Worm (Caenorhabditis elegans) whole organism, late embryonic: Measurements from ENCODE around the gene malt-1.
A peak's percentile ranks its signal among the peaks of the same experiment; 100 is the strongest.

Experiments
- C38D4.7 ChIP-seq: fragments of 200-800 bp; sonication (Bioruptor generic); optimal IDR thresholded peaks from 2 replicates; lab custom pipeline; 2018; ENCODE audit warnings: mild to moderate bottlenecking, missing genetic modification characterization, moderate library complexity, missing compliant biosample characterization
- K02D7.2 ChIP-seq: sonication (generic microtip); optimal IDR thresholded peaks from 2 replicates; lab custom pipeline; 2017; ENCODE audit warnings: mild to moderate bottlenecking, missing genetic modification characterization, missing compliant biosample characterization
- K09A11.1 ChIP-seq: sonication (generic microtip); optimal IDR thresholded peaks from 2 replicates; lab custom pipeline; 2017; ENCODE audit warnings: antibody characterized with exemption, mild to moderate bottlenecking, missing genetic modification characterization, missing compliant biosample characterization; ENCODE audit not compliant: insufficient read depth
- T23F11.4 ChIP-seq: fragments of 200-800 bp; sonication (Bioruptor generic); optimal IDR thresholded peaks from 2 replicates; lab custom pipeline; 2018; ENCODE audit warnings: mild to moderate bottlenecking, missing genetic modification characterization, missing compliant biosample characterization
- Y22D7AL.16 ChIP-seq: sonication (generic microtip); optimal IDR thresholded peaks from 2 replicates; lab custom pipeline; 2016; ENCODE audit warnings: missing genetic modification characterization, missing compliant biosample characterization
- ahr-1 ChIP-seq: sonication (generic microtip); optimal IDR thresholded peaks from 2 replicates; lab custom pipeline; 2016; ENCODE audit warnings: missing genetic modification characterization, missing compliant biosample characterization
- ama-1 ChIP-seq: fragments of 150-350 bp; optimal IDR thresholded peaks from 2 replicates; lab custom pipeline; 2014
- ceh-14 ChIP-seq: sonication (generic microtip); optimal IDR thresholded peaks from 2 replicates; lab custom pipeline; 2016; ENCODE audit warnings: missing genotype, missing genetic modification characterization, missing compliant biosample characterization
- ceh-18 ChIP-seq: sonication (generic microtip); optimal IDR thresholded peaks from 2 replicates; lab custom pipeline; 2016; ENCODE audit warnings: missing genetic modification characterization, missing compliant biosample characterization
- ceh-19 ChIP-seq: fragments of 200-800 bp; sonication (Bioruptor generic); optimal IDR thresholded peaks from 2 replicates; lab custom pipeline; 2018; ENCODE audit warnings: mild to moderate bottlenecking, missing genetic modification characterization, missing compliant biosample characterization
- ceh-2 ChIP-seq: sonication (generic microtip); optimal IDR thresholded peaks from 2 replicates; lab custom pipeline; 2016; ENCODE audit warnings: missing genotype, missing genetic modification characterization, missing compliant biosample characterization
- ceh-24 ChIP-seq: sonication (generic microtip); optimal IDR thresholded peaks from 2 replicates; lab custom pipeline; 2016; ENCODE audit warnings: mild to moderate bottlenecking, missing genetic modification characterization, missing compliant biosample characterization
- ceh-30 ChIP-seq: fragments of 150-350 bp; optimal IDR thresholded peaks from 2 replicates; lab custom pipeline; 2014; ENCODE audit warnings: missing biosample characterization, missing genetic modification characterization
- ceh-31 ChIP-seq: sonication (generic microtip); optimal IDR thresholded peaks from 2 replicates; lab custom pipeline; 2016; ENCODE audit warnings: missing genetic modification characterization, missing compliant biosample characterization
- ceh-45 ChIP-seq: fragments of 200-800 bp; sonication (Bioruptor generic); IDR thresholded peaks from 2 replicates; pipeline ENCODE4 v1.3.6; 2022; ENCODE audit warnings: missing genetic modification reagents, missing genetic modification characterization, missing compliant biosample characterization
- ceh-48 ChIP-seq: sonication (generic microtip); optimal IDR thresholded peaks from 2 replicates; lab custom pipeline; 2016; ENCODE audit warnings: missing genetic modification characterization, inconsistent platforms, missing compliant biosample characterization
- ceh-6 ChIP-seq: fragments of 200-800 bp; sonication (Bioruptor generic); optimal IDR thresholded peaks from 2 replicates; lab custom pipeline; 2018; ENCODE audit warnings: mild to moderate bottlenecking, missing genetic modification characterization, missing compliant biosample characterization
- che-1 ChIP-seq: sonication (generic microtip); optimal IDR thresholded peaks from 2 replicates; lab custom pipeline; 2016; ENCODE audit warnings: mild to moderate bottlenecking, missing genetic modification characterization, missing compliant biosample characterization
- dmd-4 ChIP-seq: sonication (generic microtip); optimal IDR thresholded peaks from 2 replicates; lab custom pipeline; 2016; ENCODE audit warnings: borderline replicate concordance, missing genetic modification characterization, missing compliant biosample characterization
- dve-1 ChIP-seq: sonication (generic microtip); optimal IDR thresholded peaks from 2 replicates; lab custom pipeline; 2017; ENCODE audit warnings: antibody characterized with exemption, mild to moderate bottlenecking, missing genetic modification characterization, missing compliant biosample characterization
- elt-2 ChIP-seq: sonication (generic microtip); optimal IDR thresholded peaks from 2 replicates; lab custom pipeline; 2016; ENCODE audit warnings: missing genetic modification reagents, missing genetic modification characterization, missing compliant biosample characterization
- ets-4 ChIP-seq: sonication (generic microtip); optimal IDR thresholded peaks from 2 replicates; lab custom pipeline; 2016; ENCODE audit warnings: missing genetic modification characterization, missing compliant biosample characterization
- fkh-6 ChIP-seq: sonication (generic microtip); optimal IDR thresholded peaks from 2 replicates; lab custom pipeline; 2016; ENCODE audit warnings: missing genetic modification characterization, missing compliant biosample characterization
- gmeb-2 ChIP-seq: sonication (generic microtip); optimal IDR thresholded peaks from 2 replicates; lab custom pipeline; 2016; ENCODE audit warnings: missing genetic modification characterization, inconsistent platforms, missing compliant biosample characterization
- hlh-30 ChIP-seq: sonication (generic microtip); optimal IDR thresholded peaks from 2 replicates; lab custom pipeline; 2017; ENCODE audit warnings: antibody characterized with exemption, missing genetic modification characterization, missing compliant biosample characterization; ENCODE audit not compliant: insufficient read depth
- hlh-6 ChIP-seq: sonication (generic microtip); optimal IDR thresholded peaks from 2 replicates; lab custom pipeline; 2016; ENCODE audit warnings: missing genotype, missing genetic modification characterization, missing compliant biosample characterization
- lim-6 ChIP-seq: sonication (generic microtip); optimal IDR thresholded peaks from 2 replicates; lab custom pipeline; 2016; ENCODE audit warnings: missing genetic modification characterization, missing compliant biosample characterization
- mec-3 ChIP-seq: sonication (generic microtip); optimal IDR thresholded peaks from 2 replicates; lab custom pipeline; 2016; ENCODE audit warnings: borderline replicate concordance, missing genetic modification characterization, missing compliant biosample characterization
- nfya-1 ChIP-seq: sonication (generic microtip); optimal IDR thresholded peaks from 2 replicates; lab custom pipeline; 2017; ENCODE audit warnings: missing genetic modification characterization, mild to moderate bottlenecking, missing compliant biosample characterization, antibody characterized with exemption, moderate library complexity
- nhr-11 ChIP-seq: fragments of 150-350 bp; optimal IDR thresholded peaks from 2 replicates; lab custom pipeline; 2014; ENCODE audit warnings: missing biosample characterization, missing genetic modification characterization
- nhr-232 ChIP-seq: sonication (generic microtip); optimal IDR thresholded peaks from 2 replicates; lab custom pipeline; 2016; ENCODE audit warnings: missing genetic modification characterization, missing compliant biosample characterization
- npax-4 ChIP-seq: sonication (generic microtip); optimal IDR thresholded peaks from 2 replicates; lab custom pipeline; 2016; ENCODE audit warnings: missing genetic modification characterization, missing compliant biosample characterization
- pag-3 ChIP-seq: sonication (generic microtip); optimal IDR thresholded peaks from 2 replicates; lab custom pipeline; 2016; ENCODE audit warnings: missing compliant biosample characterization, missing genetic modification characterization, borderline replicate concordance
- pat-9 ChIP-seq: fragments of 200-800 bp; sonication (Bioruptor generic); optimal IDR thresholded peaks from 2 replicates; lab custom pipeline; 2018; ENCODE audit warnings: mild to moderate bottlenecking, missing genetic modification characterization, moderate library complexity, missing compliant biosample characterization
- pax-1 ChIP-seq: fragments of 150-350 bp; optimal IDR thresholded peaks from 2 replicates; lab custom pipeline; 2014; ENCODE audit warnings: missing biosample characterization, missing genetic modification characterization
- pha-2 ChIP-seq: sonication (generic microtip); optimal IDR thresholded peaks from 2 replicates; lab custom pipeline; 2017; ENCODE audit warnings: mild to moderate bottlenecking, missing genetic modification characterization, missing compliant biosample characterization
- pha-4 ChIP-seq: fragments of 150-350 bp; optimal IDR thresholded peaks from 2 replicates; lab custom pipeline; 2018; ENCODE audit warnings: missing biosample characterization, missing genetic modification reagents, missing genetic modification characterization
- pqm-1 ChIP-seq: sonication (generic microtip); optimal IDR thresholded peaks from 2 replicates; lab custom pipeline; 2016; ENCODE audit warnings: missing genetic modification characterization, missing compliant biosample characterization
- ref-2 ChIP-seq: sonication (generic microtip); optimal IDR thresholded peaks from 2 replicates; lab custom pipeline; 2016; ENCODE audit warnings: missing genetic modification characterization, missing compliant biosample characterization
- sdc-2 ChIP-seq: sonication (generic microtip); optimal IDR thresholded peaks from 2 replicates; lab custom pipeline; 2016; ENCODE audit warnings: missing genotype, missing genetic modification characterization, missing compliant biosample characterization
- sox-4 ChIP-seq: sonication (generic microtip); optimal IDR thresholded peaks from 2 replicates; lab custom pipeline; 2017; ENCODE audit warnings: mild to moderate bottlenecking, missing genetic modification characterization, inconsistent platforms, missing compliant biosample characterization
- syd-9 ChIP-seq: sonication (generic microtip); optimal IDR thresholded peaks from 2 replicates; lab custom pipeline; 2016; ENCODE audit warnings: mild to moderate bottlenecking, missing genetic modification characterization, moderate library complexity, missing compliant biosample characterization
- tbx-2 ChIP-seq: sonication (generic microtip); optimal IDR thresholded peaks from 2 replicates; lab custom pipeline; 2016; ENCODE audit warnings: missing genetic modification characterization, missing compliant biosample characterization
- tbx-7 ChIP-seq: sonication (generic microtip); optimal IDR thresholded peaks from 2 replicates; lab custom pipeline; 2016; ENCODE audit warnings: missing genotype, missing genetic modification characterization, missing compliant biosample characterization
- ttx-3 ChIP-seq: sonication (generic microtip); optimal IDR thresholded peaks from 2 replicates; lab custom pipeline; 2016; ENCODE audit warnings: missing genetic modification reagents, missing genetic modification characterization, missing compliant biosample characterization
- unc-3 ChIP-seq, 2 experiments: fragments of 200-800 bp in 1 of 2; sonication (Bioruptor generic) in 1 of 2; sonication (generic microtip) in 1 of 2; conservative IDR thresholded peaks in 1 of 2; optimal IDR thresholded peaks in 1 of 2; 2 replicates each; pipeline versions ENCODE4 v1.3.6 to Lab custom; 2016 to 2022; ENCODE audit warnings: missing compliant biosample characterization in 2 of 2, missing genetic modification characterization in 2 of 2, missing genetic modification reagents in 1 of 2
- unc-42 ChIP-seq: sonication (generic microtip); optimal IDR thresholded peaks from 2 replicates; lab custom pipeline; 2016; ENCODE audit warnings: missing genotype, missing genetic modification characterization, missing compliant biosample characterization
- unc-55 ChIP-seq: sonication (generic microtip); optimal IDR thresholded peaks from 2 replicates; lab custom pipeline; 2017; ENCODE audit warnings: missing biosample characterization, missing genetic modification reagents, missing genetic modification characterization
- unc-86 ChIP-seq: sonication (generic microtip); optimal IDR thresholded peaks from 2 replicates; lab custom pipeline; 2016; ENCODE audit warnings: missing genetic modification characterization, missing compliant biosample characterization
- zip-5 ChIP-seq: sonication (generic microtip); optimal IDR thresholded peaks from 2 replicates; lab custom pipeline; 2016; ENCODE audit warnings: missing genetic modification characterization, missing compliant biosample characterization

The malt-1 gene

ce11 chrII:6943299-6944051 is 7.6 kb downstream of the malt-1 start (continued):
- TF ChIP-seq ceh-48 (tag; lab: Kevin White, UChicago) (no peak), lim-6 (tag; lab: Kevin White, UChicago) (no peak), ceh-14 (tag; lab: Kevin White, UChicago) (peak; percentile 59), che-1 (no peak), tbx-2 (tag; lab: Kevin White, UChicago) (peak; percentile 54), npax-4 (tag; lab: Kevin White, UChicago) (no peak), hlh-30 (tag; lab: Kevin White, UChicago) (no peak), sdc-2 (tag; lab: Kevin White, UChicago) (peak; percentile 48), ama-1 (lab: Kevin White, UChicago) (no peak), unc-86 (tag; lab: Kevin White, UChicago) (no peak), syd-9 (tag; lab: Kevin White, UChicago) (peak; percentile 52), ceh-18 (tag; lab: Kevin White, UChicago) (no peak), tbx-7 (tag; lab: Kevin White, UChicago) (no peak), unc-55 (GFP tag; lab: Kevin White, UChicago) (no peak), ets-4 (tag; lab: Kevin White, UChicago) (no peak), K02D7.2 (tag; lab: Kevin White, UChicago) (no peak), elt-2 (peak; percentile 46), T23F11.4 (no peak), nfya-1 (tag; lab: Kevin White, UChicago) (peak; percentile 53), dmd-4 (tag; lab: Kevin White, UChicago) (no peak), ttx-3 (tag; lab: Kevin White, UChicago) (no peak), unc-3 (GFP tag; conservative IDR thresholded peaks at IDR 0.05; lab: Robert Waterston, UW) (no peak), unc-3 (tag; optimal IDR thresholded peaks at IDR 0.05; lab: Kevin White, UChicago) (no peak), mec-3 (tag; lab: Kevin White, UChicago) (no peak), pag-3 (tag; lab: Kevin White, UChicago) (no peak), ceh-19 (GFP tag; lab: Kevin White, UChicago) (peak; percentile 37), ceh-31 (peak; percentile 66), unc-42 (peak; percentile 53), nhr-232 (tag; lab: Kevin White, UChicago) (peak; percentile 20), Y22D7AL.16 (tag; lab: Kevin White, UChicago) (no peak), zip-5 (tag; lab: Kevin White, UChicago) (no peak), pqm-1 (tag; lab: Kevin White, UChicago) (no peak), ceh-24 (tag; lab: Kevin White, UChicago) (no peak), ceh-6 (GFP tag; lab: Kevin White, UChicago) (no peak), fkh-6 (tag; lab: Kevin White, UChicago) (peak; percentile 42), ahr-1 (tag; lab: Kevin White, UChicago) (no peak), ceh-45 (no peak), C38D4.7 (peak; percentile 0), pat-9 (tag; lab: Kevin White, UChicago) (no peak), nhr-11 (tag; lab: Kevin White, UChicago) (no peak), ceh-30 (tag; lab: Kevin White, UChicago) (no peak), gmeb-2 (no peak), pha-2 (tag; lab: Kevin White, UChicago) (no peak), ref-2 (tag; lab: Kevin White, UChicago) (peak; percentile 72), sox-4 (tag; lab: Kevin White, UChicago) (peak; percentile 38), dve-1 (tag; lab: Kevin White, UChicago) (no peak), pax-1 (peak; percentile 64), pha-4 (tag; lab: Kevin White, UChicago) (no peak), hlh-6 (tag; lab: Kevin White, UChicago) (no peak), ceh-2 (tag; lab: Kevin White, UChicago) (peak; percentile 39), K09A11.1 (tag; lab: Kevin White, UChicago) (no peak)
